Worm (Caenorhabditis elegans): Measurements from ENCODE around the gene tig-2.

The tig-2 gene

ce11 chrV:4684137-4684536 lies 45.8 kb downstream of the tig-2 start:
- TF ChIP-seq unc-55 (GFP tag; optimal IDR thresholded peaks at IDR 0.05): no peak

ce11 chrV:4681670-4682069 lies 48.3 kb downstream of the tig-2 start, which contains the start of gene K03B4.4:
TSS of gene K03B4.4 (plus strand) at chrV:4681970.
- TF ChIP-seq dmd-4 (tag; optimal IDR thresholded peaks at IDR 0.05) (no peak), aly-2 (tag; optimal IDR thresholded peaks at IDR 0.05) (no peak), nhr-129 (tag; optimal IDR thresholded peaks at IDR 0.05) (no peak), Y55F3AM.14 (GFP tag; optimal IDR thresholded peaks at IDR 0.05) (no peak), R02D3.7 (tag; optimal IDR thresholded peaks at IDR 0.05) (no peak), nhr-12 (tag; optimal IDR thresholded peaks at IDR 0.05) (no peak), lin-39 (tag; optimal IDR thresholded peaks at IDR 0.05) (no peak), skn-1 (tag; optimal IDR thresholded peaks at IDR 0.05) (no peak), nhr-77 (tag; optimal IDR thresholded peaks at IDR 0.05) (no peak), sem-4 (tag; optimal IDR thresholded peaks at IDR 0.05) (no peak), elt-1 (tag; optimal IDR thresholded peaks at IDR 0.05) (no peak), ceh-82 (tag; optimal IDR thresholded peaks at IDR 0.05) (no peak), nhr-10 (tag; optimal IDR thresholded peaks at IDR 0.05) (no peak), sma-9 (GFP tag; optimal IDR thresholded peaks at IDR 0.05) (no peak), sma-9 (tag; optimal IDR thresholded peaks at IDR 0.05) (no peak)

- TF ChIP-seq nhr-10 (tag; optimal IDR thresholded peaks at IDR 0.05): no peak
- no peak for TF ChIP-seq blmp-1 (tag; optimal IDR thresholded peaks at IDR 0.05; ENCODE audit: insufficient read depth)
- TF ChIP-seq ama-1 (optimal IDR thresholded peaks at IDR 0.05): no peak
- no peak for TF ChIP-seq nhr-77 (tag; optimal IDR thresholded peaks at IDR 0.05)
- no peak for TF ChIP-seq ztf-4 (tag; optimal IDR thresholded peaks at IDR 0.05)
- TF ChIP-seq nhr-6 (tag; optimal IDR thresholded peaks at IDR 0.05): no peak
- no peak for TF ChIP-seq skn-1 (tag; optimal IDR thresholded peaks at IDR 0.05)
- no peak for TF ChIP-seq dmd-4 (tag; optimal IDR thresholded peaks at IDR 0.05)
- TF ChIP-seq ZK546.5 (tag; optimal IDR thresholded peaks at IDR 0.05): no peak
- TF ChIP-seq ztf-1 (GFP tag; conservative IDR thresholded peaks at IDR 0.05): no peak
- no peak for TF ChIP-seq nhr-237 (tag; optimal IDR thresholded peaks at IDR 0.05)
- no peak for TF ChIP-seq mab-5 (tag; optimal IDR thresholded peaks at IDR 0.05)
- no peak for TF ChIP-seq lin-39 (tag; optimal IDR thresholded peaks at IDR 0.05)
- TF ChIP-seq mbf-1 (tag; optimal IDR thresholded peaks at IDR 0.05): no peak
- TF ChIP-seq Y55F3AM.14 (GFP tag; optimal IDR thresholded peaks at IDR 0.05): no peak
- TF ChIP-seq sem-4 (tag; optimal IDR thresholded peaks at IDR 0.05): no peak
- no peak for TF ChIP-seq elt-1 (tag; optimal IDR thresholded peaks at IDR 0.05)
- TF ChIP-seq alr-1 (tag; optimal IDR thresholded peaks at IDR 0.05): no peak
- no peak for TF ChIP-seq nhr-21 (tag; optimal IDR thresholded peaks at IDR 0.05)
- TF ChIP-seq mdl-1 (tag; optimal IDR thresholded peaks at IDR 0.05): no peak
These were observed 53.1 kb downstream of the tig-2 start for ce11 chrV:4676812-4677211.
